Worm (Caenorhabditis elegans) whole organism, young adult: Measurements from ENCODE around the gene srsx-39.

Experiments
- B0261.1 ChIP-seq: sonication (generic microtip); optimal IDR thresholded peaks from 2 replicates; lab custom pipeline; 2016; ENCODE audit warnings: mild to moderate bottlenecking, missing genetic modification characterization, moderate library complexity, missing compliant biosample characterization
- F49E8.2 ChIP-seq: sonication (generic microtip); optimal IDR thresholded peaks from 3 replicates; lab custom pipeline; 2017; ENCODE audit warnings: missing genetic modification characterization, mild to moderate bottlenecking, missing compliant biosample characterization, antibody characterized with exemption, moderate library complexity; ENCODE audit not compliant: insufficient read depth
- F52B5.7 ChIP-seq: sonication (generic microtip); optimal IDR thresholded peaks from 2 replicates; lab custom pipeline; 2016; ENCODE audit warnings: mild to moderate bottlenecking, missing genetic modification characterization, missing compliant biosample characterization
- ceh-91 ChIP-seq: fragments of 200-800 bp; sonication (Bioruptor generic); IDR thresholded peaks from 2 replicates; pipeline ENCODE4 v1.3.6; 2022; ENCODE audit warnings: missing genetic modification reagents, missing genetic modification characterization, missing compliant biosample characterization
- die-1 ChIP-seq: sonication (generic microtip); optimal IDR thresholded peaks from 2 replicates; lab custom pipeline; 2016; ENCODE audit warnings: missing genotype, mild to moderate bottlenecking, missing genetic modification characterization, missing compliant biosample characterization
- dox-1 ChIP-seq: fragments of 200-800 bp; sonication (Bioruptor generic); IDR thresholded peaks from 2 replicates; pipeline ENCODE4 v1.3.6; 2022; ENCODE audit warnings: missing genetic modification reagents, missing genetic modification characterization, missing compliant biosample characterization
- let-607 ChIP-seq, 2 experiments: fragments of 200-800 bp in 1 of 2; sonication (Bioruptor generic) in 1 of 2; sonication (generic microtip) in 1 of 2; optimal IDR thresholded peaks; 2 replicates each; lab custom pipeline; 2016 to 2018; ENCODE audit warnings: mild to moderate bottlenecking in 2 of 2, missing compliant biosample characterization in 2 of 2, missing genetic modification characterization in 2 of 2, moderate library complexity in 2 of 2, missing genotype in 1 of 2
- lir-1 ChIP-seq: fragments of 200-800 bp; sonication (Bioruptor generic); conservative IDR thresholded peaks from 2 replicates; pipeline ENCODE4 v1.3.6; 2022; ENCODE audit warnings: missing genetic modification reagents, missing genetic modification characterization, missing compliant biosample characterization
- pbrm-1 ChIP-seq: fragments of 200-800 bp; sonication (Bioruptor generic); IDR thresholded peaks from 2 replicates; pipeline ENCODE4 v1.3.6; 2022; ENCODE audit warnings: missing genetic modification reagents, missing genetic modification characterization, missing compliant biosample characterization
- pha-4 ChIP-seq: fragments of 150-350 bp; sonication (generic microtip); optimal IDR thresholded peaks from 2 replicates; lab custom pipeline; 2014; ENCODE audit warnings: missing biosample characterization, missing genetic modification reagents, missing genetic modification characterization
- snpc-4 ChIP-seq, 5 experiments: fragments of 150-350 bp in 1 of 5; sonication (generic microtip) in 4 of 5; optimal IDR thresholded peaks; 2 replicates each; lab custom pipeline; 2014 to 2018; ENCODE audit warnings: missing genetic modification characterization in 5 of 5, missing biosample characterization in 3 of 5, antibody characterized with exemption in 2 of 5, mild to moderate bottlenecking in 2 of 5, missing compliant biosample characterization in 2 of 5, missing genotype in 2 of 5, moderate library complexity in 2 of 5, missing genetic modification reagents in 1 of 5
- unc-62 ChIP-seq: fragments of 150-350 bp; optimal IDR thresholded peaks from 2 replicates; lab custom pipeline; 2014; ENCODE audit warnings: missing biosample characterization, missing genetic modification reagents, missing genetic modification characterization
- ztf-18 ChIP-seq: sonication (generic microtip); optimal IDR thresholded peaks from 2 replicates; lab custom pipeline; 2016; ENCODE audit warnings: missing genotype, mild to moderate bottlenecking, missing genetic modification characterization, missing compliant biosample characterization
- ztf-6 ChIP-seq: fragments of 200-800 bp; sonication (Bioruptor generic); IDR thresholded peaks from 2 replicates; pipeline ENCODE4 v1.3.6; 2022; ENCODE audit warnings: missing genetic modification reagents, missing genetic modification characterization, missing compliant biosample characterization

DNA sequence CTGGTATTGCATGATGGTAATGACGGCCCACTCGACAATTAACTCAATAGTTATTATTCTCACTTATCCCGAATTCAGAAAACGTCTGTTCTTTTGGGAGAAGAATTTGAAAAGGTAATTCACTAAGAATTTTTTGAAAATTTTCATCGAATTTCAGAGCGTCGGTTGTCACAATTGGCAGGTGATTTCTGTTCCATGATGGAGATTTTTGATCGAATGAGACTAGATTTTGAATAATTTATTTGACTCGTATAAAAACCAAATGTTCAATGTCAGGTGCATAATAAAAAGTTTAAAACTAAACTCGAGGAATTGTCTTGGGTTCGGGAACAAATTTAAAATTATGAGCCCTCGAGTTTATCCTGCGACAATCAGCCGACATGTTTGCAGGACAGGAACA is 39.9 kb downstream of the srsx-39 start, which contains the start of gene sri-25:
- TF ChIP-seq pha-4 (tag; lab: Kevin White, UChicago) (no peak), dox-1 (GFP tag; lab: Robert Waterston, UW) (no peak), unc-62 (GFP tag; lab: Kevin White, UChicago) (no peak), ceh-91 (GFP tag; lab: Robert Waterston, UW) (no peak), pbrm-1 (no peak), lir-1 (GFP tag; lab: Robert Waterston, UW) (no peak), F49E8.2 (tag; lab: Kevin White, UChicago) (no peak), ztf-6 (GFP tag; lab: Robert Waterston, UW) (no peak), snpc-4 (GFP tag; optimal IDR thresholded peaks at IDR 0.05; lab: Kevin White, UChicago) (no peak), snpc-4 (tag; optimal IDR thresholded peaks at IDR 0.05; lab: Kevin White, UChicago) (no peak), let-607 (tag; optimal IDR thresholded peaks at IDR 0.05; lab: Kevin White, UChicago) (no peak), B0261.1 (tag; lab: Kevin White, UChicago) (no peak), ztf-18 (no peak), die-1 (tag; lab: Kevin White, UChicago) (no peak), F52B5.7 (tag; lab: Kevin White, UChicago) (no peak)
